Worm (Caenorhabditis elegans): ENCODE data around the gene C06B8.2.
A peak's percentile ranks its signal among the peaks of the same experiment; 100 is the strongest.

The C06B8.2 gene

DNA sequence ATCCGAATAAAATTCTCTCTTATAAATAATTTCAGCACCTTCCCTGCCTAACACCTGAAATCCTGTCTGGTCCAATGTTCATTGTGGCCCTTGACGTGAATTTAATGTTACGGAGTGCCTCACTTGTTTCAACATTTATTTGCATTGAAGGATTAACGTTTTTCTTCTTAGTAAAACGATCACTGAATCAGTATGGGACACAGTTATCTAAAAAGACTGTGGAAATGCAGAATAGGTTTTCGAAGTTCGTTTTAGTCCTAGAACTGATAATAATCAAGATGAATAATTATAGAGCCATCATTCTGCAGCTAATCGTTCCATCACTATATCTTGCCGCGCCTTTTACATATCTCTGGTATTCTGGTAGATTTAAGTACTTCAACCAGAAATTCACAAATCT, 16.6 kb upstream of the C06B8.2 start, which contains the start of gene srh-219:
TSS of gene srh-219 (plus strand) at position 301 of the 400 bp plus-strand sequence.
- TF ChIP-seq lsy-2 (tag; optimal IDR thresholded peaks at IDR 0.05) (no peak), jun-1 (tag; optimal IDR thresholded peaks at IDR 0.05) (no peak), efl-1 (optimal IDR thresholded peaks at IDR 0.05) (no peak), efl-1 (GFP tag; optimal IDR thresholded peaks at IDR 0.05 in 1 of 2) (peak in 1 of 2 experiments; percentile 48), F16B12.6 (tag; optimal IDR thresholded peaks at IDR 0.05) (no peak), mep-1 (tag; optimal IDR thresholded peaks at IDR 0.05) (no peak), dpl-1 (GFP tag; optimal IDR thresholded peaks at IDR 0.05) (no peak)

DNA sequence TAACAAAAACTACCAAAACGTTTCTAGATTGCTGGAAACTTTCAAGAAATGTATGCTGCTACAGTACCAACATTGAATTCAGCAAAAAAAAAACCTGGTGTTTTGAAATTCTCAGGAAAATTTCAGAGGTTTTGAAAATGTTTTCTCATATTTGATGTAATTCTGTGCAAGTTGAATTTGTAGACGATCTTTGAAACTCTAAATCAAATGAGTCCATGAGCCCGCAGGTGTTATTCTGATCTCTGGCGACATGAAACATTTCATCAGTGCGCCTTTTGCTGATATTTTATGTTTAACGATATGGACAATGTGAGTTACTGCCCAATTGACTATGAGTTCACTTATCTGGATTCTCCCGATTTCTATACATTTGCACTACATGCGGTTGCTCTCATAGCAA, 15.1 kb upstream of the C06B8.2 start, which contains the start of gene srh-218:
TSS of gene srh-218 (plus strand) at position 301 of the 400 bp plus-strand sequence.
- TF ChIP-seq irx-1 (tag; optimal IDR thresholded peaks at IDR 0.05) (no peak), mab-9 (GFP tag; IDR thresholded peaks at IDR 0.05) (no peak), unc-30 (tag; optimal IDR thresholded peaks at IDR 0.05) (no peak), fkh-4 (tag; optimal IDR thresholded peaks at IDR 0.05; ENCODE audit: borderline replicate concordance) (no peak), sox-4 (tag; optimal IDR thresholded peaks at IDR 0.05) (no peak), ceh-82 (tag; optimal IDR thresholded peaks at IDR 0.05) (no peak)

DNA sequence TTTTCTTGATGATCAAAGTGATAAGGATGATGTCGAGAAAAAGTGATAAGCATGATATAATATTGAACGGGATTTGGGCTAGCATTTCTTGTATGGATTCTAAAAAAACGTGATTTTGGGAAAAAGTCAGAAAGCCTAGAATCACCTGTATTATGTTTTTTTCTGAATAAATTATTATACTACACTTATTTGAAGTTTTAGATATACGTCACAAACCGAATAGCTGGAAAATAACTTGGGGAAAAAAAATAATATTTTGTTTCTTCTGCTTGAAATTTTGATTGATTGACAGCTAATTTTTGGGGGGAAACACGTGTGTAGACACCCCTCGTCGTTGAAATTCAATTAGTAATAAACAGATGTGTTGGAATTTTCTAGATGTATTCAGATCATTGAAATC, 14.0 kb upstream of the C06B8.2 start, which contains the start of gene str-264:
TSS of gene str-264 (minus strand) at position 101 of the 400 bp plus-strand sequence.
- TF ChIP-seq lin-35 (GFP tag; optimal IDR thresholded peaks at IDR 0.05) (no peak), unc-98 (GFP tag; IDR thresholded peaks at IDR 0.05) (no peak), nhr-85 (tag) (no peak), ceh-8 (GFP tag; optimal IDR thresholded peaks at IDR 0.05) (no peak), aly-2 (tag; optimal IDR thresholded peaks at IDR 0.05) (no peak), ztf-11 (tag; optimal IDR thresholded peaks at IDR 0.05) (no peak), C04F5.9 (tag; optimal IDR thresholded peaks at IDR 0.05) (no peak), nhr-77 (tag; optimal IDR thresholded peaks at IDR 0.05) (no peak), F16B12.6 (tag; optimal IDR thresholded peaks at IDR 0.05) (no peak), zip-4 (GFP tag; optimal IDR thresholded peaks at IDR 0.05) (no peak), pqm-1 (tag; optimal IDR thresholded peaks at IDR 0.05) (no peak), alr-1 (tag; optimal IDR thresholded peaks at IDR 0.05; ENCODE audit: borderline replicate concordance) (no peak), nhr-84 (tag; optimal IDR thresholded peaks at IDR 0.05) (no peak), mdl-1 (tag; optimal IDR thresholded peaks at IDR 0.05) (no peak), sup-37 (GFP tag; optimal IDR thresholded peaks at IDR 0.05) (no peak)

DNA sequence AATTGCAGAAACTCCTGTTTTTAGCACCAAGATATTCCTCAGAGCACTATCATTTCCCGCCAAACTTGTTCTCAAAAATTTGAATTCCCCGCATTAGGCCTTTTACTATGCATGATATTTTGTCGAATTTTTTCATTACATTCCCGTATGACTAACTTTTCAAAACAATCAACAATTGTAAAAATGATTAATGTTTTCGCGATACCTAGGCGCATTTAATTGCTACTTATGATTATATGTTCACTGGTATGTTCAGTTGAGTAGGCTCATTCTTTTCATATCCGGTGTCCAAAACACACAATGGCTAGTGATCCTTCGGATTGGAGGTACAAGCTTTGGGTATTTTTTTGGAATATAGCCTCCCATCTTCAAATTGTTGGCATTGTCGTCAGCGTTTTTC, 9.2 kb upstream of the C06B8.2 start, which contains the start of gene srw-21:
TSS of gene srw-21 (plus strand) at position 301 of the 400 bp plus-strand sequence.
- TF ChIP-seq lsy-2 (tag; optimal IDR thresholded peaks at IDR 0.05) (no peak), Y116A8C.19 (tag; optimal IDR thresholded peaks at IDR 0.05; ENCODE audit: borderline replicate concordance) (no peak), F16B12.6 (tag; optimal IDR thresholded peaks at IDR 0.05) (no peak), fkh-10 (GFP tag; optimal IDR thresholded peaks at IDR 0.05) (no peak), nhr-237 (tag; optimal IDR thresholded peaks at IDR 0.05) (no peak), nhr-11 (tag; optimal IDR thresholded peaks at IDR 0.05) (no peak), efl-1 (optimal IDR thresholded peaks at IDR 0.05) (no peak), efl-1 (GFP tag; optimal IDR thresholded peaks at IDR 0.05 in 1 of 2) (no peak), nhr-19 (GFP tag; conservative IDR thresholded peaks at IDR 0.05) (no peak)

DNA sequence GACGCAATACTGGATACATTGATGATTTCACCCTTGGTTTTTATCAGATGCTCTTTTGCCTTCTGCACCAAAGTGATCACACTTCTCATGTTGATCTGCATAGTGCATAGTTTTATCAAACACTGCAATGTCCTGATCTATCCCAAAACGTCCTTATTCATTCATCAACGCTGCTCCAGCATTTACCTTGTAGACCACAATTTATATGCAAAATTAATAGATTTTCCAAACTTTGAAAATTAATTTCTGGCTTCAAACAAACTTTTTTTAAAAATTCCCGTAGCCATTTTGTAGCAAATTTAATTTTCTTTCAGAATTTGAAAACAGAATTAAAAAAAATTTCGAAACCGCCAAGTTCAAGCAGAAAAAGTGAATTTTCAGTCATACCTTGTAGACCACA, 6.0 kb upstream of the C06B8.2 start, which contains the start of gene C06B8.3:
TSS of gene C06B8.3 (minus strand) at position 101 of the 400 bp plus-strand sequence.
- no peak for TF ChIP-seq tlp-1 (tag; optimal IDR thresholded peaks at IDR 0.05)
- TF ChIP-seq pqm-1 (tag; optimal IDR thresholded peaks at IDR 0.05): no peak
- TF ChIP-seq alr-1 (tag; optimal IDR thresholded peaks at IDR 0.05; ENCODE audit: borderline replicate concordance): no peak
- no peak for TF ChIP-seq blmp-1 (tag; optimal IDR thresholded peaks at IDR 0.05)
- no peak for TF ChIP-seq xbp-1 (tag; optimal IDR thresholded peaks at IDR 0.05)
- no peak for TF ChIP-seq nhr-237 (tag; optimal IDR thresholded peaks at IDR 0.05)
- no peak for TF ChIP-seq zag-1 (tag; optimal IDR thresholded peaks at IDR 0.05)
- TF ChIP-seq ztf-11 (tag; optimal IDR thresholded peaks at IDR 0.05): no peak
- no peak for TF ChIP-seq dsc-1 (tag; optimal IDR thresholded peaks at IDR 0.05)
